Fruit fly (Drosophila melanogaster): Measurements from ENCODE around the gene CG5039.

Gene CG5039

DNA sequence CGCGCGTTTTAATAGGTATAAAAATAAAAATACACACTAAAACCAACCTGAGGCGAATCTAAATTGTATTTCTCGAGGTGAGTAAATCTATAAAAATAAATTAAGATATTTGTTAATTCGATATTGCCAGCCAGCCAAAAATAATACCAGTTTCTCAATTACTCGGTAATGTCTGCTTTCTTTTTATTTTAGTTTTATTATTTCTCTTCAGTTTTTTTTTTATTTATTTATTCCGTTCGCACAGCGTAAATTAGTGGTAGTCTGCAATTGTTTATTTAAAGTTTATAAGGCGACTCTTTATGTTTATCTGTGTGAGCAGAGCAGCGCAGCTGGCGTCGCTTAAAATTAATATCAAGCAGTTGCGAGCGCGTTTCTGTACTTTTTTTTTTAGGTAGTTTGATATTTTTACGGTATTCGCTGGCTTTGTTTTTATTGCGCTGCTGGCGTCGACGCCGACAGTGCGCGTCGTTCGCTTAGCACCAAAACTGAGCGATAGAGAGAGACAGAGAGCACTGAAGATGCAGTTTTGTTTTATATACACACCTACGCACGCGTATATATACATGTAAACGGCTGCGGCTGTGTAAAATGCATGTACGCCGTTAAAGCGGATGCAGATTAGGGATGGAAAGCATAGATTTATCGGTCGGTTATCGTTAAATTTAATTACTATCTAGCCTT, 30.8 kb upstream of the CG5039 start (continued):
- TF ChIP-seq gsb-n (tag; optimal IDR thresholded peaks at IDR 0.05) (peak; percentile 39), CG32772 (GFP tag; IDR thresholded peaks at IDR 0.05) (peak; percentile 58; the same call in 1 of the 2 replicates), ac (GFP tag; optimal IDR thresholded peaks at IDR 0.05) (no peak), Dad (GFP tag; optimal IDR thresholded peaks at IDR 0.05) (peak; percentile 9), CG32767 (GFP tag; IDR thresholded peaks at IDR 0.05) (peak; percentile 70), Eip74EF (GFP tag; optimal IDR thresholded peaks at IDR 0.05) (peak in 1 of 2 experiments; percentile 28), CG5953 (GFP tag; IDR thresholded peaks at IDR 0.05) (0 out of 2 replicates have a peak, but pooled peaks have one; percentile 31), Xbp1 (GFP tag; optimal IDR thresholded peaks at IDR 0.05) (peak; percentile 10), fd3F (GFP tag; optimal IDR thresholded peaks at IDR 0.05) (no peak), gcm2 (GFP tag; optimal IDR thresholded peaks at IDR 0.05) (no peak), gt (GFP tag; IDR thresholded peaks at IDR 0.05) (no peak), NC2α (GFP tag; optimal IDR thresholded peaks at IDR 0.05) (no peak), CG7928 (GFP tag; optimal IDR thresholded peaks at IDR 0.05) (peak; percentile 70), CG9817 (tag; optimal IDR thresholded peaks at IDR 0.05) (no peak), rib (GFP tag; IDR thresholded peaks at IDR 0.05) (no peak), Stat92E (GFP tag; optimal IDR thresholded peaks at IDR 0.05) (no peak), pros (GFP tag; optimal IDR thresholded peaks at IDR 0.05) (peak; percentile 7), vnd (GFP tag; IDR thresholded peaks at IDR 0.05; ENCODE audit: partially characterized antibody) (peak; percentile 67), Hr78 (GFP tag; optimal IDR thresholded peaks at IDR 0.05) (no peak), bsh (GFP tag; optimal IDR thresholded peaks at IDR 0.05) (peak; percentile 31 to 62), CG2875 (GFP tag; optimal IDR thresholded peaks at IDR 0.05) (peak; percentile 29), bcd (GFP tag; optimal IDR thresholded peaks at IDR 0.05) (peak; percentile 90), hb (GFP tag; IDR thresholded peaks at IDR 0.05; ENCODE audit: partially characterized antibody) (peak; percentile 91), emc (GFP tag; optimal IDR thresholded peaks at IDR 0.05) (no peak), CG1233 (GFP tag; optimal IDR thresholded peaks at IDR 0.05) (peak; percentile 37), ftz-f1 (GFP tag; optimal IDR thresholded peaks at IDR 0.05) (peak; percentile 39), CoRest (tag; optimal IDR thresholded peaks at IDR 0.05) (peak; percentile 15), lov (optimal IDR thresholded peaks at IDR 0.05) (no peak), lov (GFP tag; IDR thresholded peaks at IDR 0.05) (0 out of 3 replicates have a peak, but pooled peaks have one; percentile 64), tgo (GFP tag; IDR thresholded peaks at IDR 0.05) (peak; percentile 28; the same call in 1 of the 3 replicates), hth (optimal IDR thresholded peaks at IDR 0.05) (no peak), pzg (GFP tag; optimal IDR thresholded peaks at IDR 0.05) (peak; percentile 20), Hmr (GFP tag; optimal IDR thresholded peaks at IDR 0.05) (peak; percentile 16), CG10654 (GFP tag; optimal IDR thresholded peaks at IDR 0.05) (no peak), unpg (GFP tag; optimal IDR thresholded peaks at IDR 0.05) (no peak), CG11695 (GFP tag; IDR thresholded peaks at IDR 0.05) (peak; percentile 82), CrebB (tag; optimal IDR thresholded peaks at IDR 0.05) (no peak), Blimp-1 (GFP tag; optimal IDR thresholded peaks at IDR 0.05) (no peak), MTF-1 (GFP tag; optimal IDR thresholded peaks at IDR 0.05; ENCODE audit: borderline replicate concordance) (peak; percentile 28), CG5180 (GFP tag; optimal IDR thresholded peaks at IDR 0.05) (no peak), PHDP (tag; optimal IDR thresholded peaks at IDR 0.05) (peak; percentile 12), sug (tag; optimal IDR thresholded peaks at IDR 0.05) (peak; percentile 2), CG7745 (tag; optimal IDR thresholded peaks at IDR 0.05) (no peak), hbn (GFP tag; IDR thresholded peaks at IDR 0.05; ENCODE audit: partially characterized antibody) (peak; percentile 55; the same call in 1 of the 2 replicates), Nf-YA (GFP tag; IDR thresholded peaks at IDR 0.05) (no peak), cg (GFP tag; optimal IDR thresholded peaks at IDR 0.05) (peak; percentile 87), CG2712 (tag; optimal IDR thresholded peaks at IDR 0.05) (peak; percentile 49), Tbp (GFP tag; optimal IDR thresholded peaks at IDR 0.05) (no peak)

All from whole organism, embryonic.